Worm (Caenorhabditis elegans) whole organism, L4 larva: Measurements from ENCODE around the gene Y37A1B.7.

Experiments used
- daf-8 ChIP-seq: fragments of 200-800 bp; sonication (Bioruptor generic); IDR thresholded peaks from 2 replicates; pipeline ENCODE4 v1.3.6; 2022; ENCODE audit warnings: missing genetic modification characterization, missing compliant biosample characterization
- dve-1 ChIP-seq: sonication (generic microtip); optimal IDR thresholded peaks from 2 replicates; lab custom pipeline; 2017; ENCODE audit warnings: antibody characterized with exemption, mild to moderate bottlenecking, missing genetic modification characterization, missing compliant biosample characterization; ENCODE audit not compliant: insufficient read depth
- lin-13 ChIP-seq: fragments of 150-350 bp; optimal IDR thresholded peaks from 2 replicates; lab custom pipeline; 2014; ENCODE audit warnings: missing biosample characterization, missing genetic modification reagents, missing genetic modification characterization
- pha-4 ChIP-seq, 2 experiments: fragments of 150-350 bp in 1 of 2; fragments of 200-800 bp in 1 of 2; sonication (Bioruptor generic) in 1 of 2; IDR thresholded peaks in 1 of 2; optimal IDR thresholded peaks in 1 of 2; 2 replicates each; pipeline versions ENCODE4 v1.3.6 to Lab custom; 2014 to 2022; ENCODE audit warnings: missing genetic modification characterization in 2 of 2, missing genetic modification reagents in 2 of 2, missing biosample characterization in 1 of 2, missing compliant biosample characterization in 1 of 2
- zag-1 ChIP-seq: fragments of 150-350 bp; optimal IDR thresholded peaks from 2 replicates; lab custom pipeline; 2014; ENCODE audit warnings: missing biosample characterization, missing genetic modification characterization

- TF ChIP-seq zag-1 (tag; lab: Kevin White, UChicago) (no peak), dve-1 (no peak), daf-8 (no peak), pha-4 (GFP tag; IDR thresholded peaks at IDR 0.05; lab: Robert Waterston, UW) (peak; percentile 28; the same call in 1 of the 2 replicates), pha-4 (tag; optimal IDR thresholded peaks at IDR 0.05; lab: Kevin White, UChicago) (no peak), lin-13 (GFP tag; lab: Kevin White, UChicago) (no peak)
Measured at ce11 chrIV:14072011-14072649, 28.6 kb upstream of the Y37A1B.7 start.
